Fruit fly (Drosophila melanogaster) Kc167 (cell line): ENCODE measurements around the gene CG5388.

Experiments used
- Myc ChIP-seq: fragments of >200 bp; optimal IDR thresholded peaks from 2 replicates; lab custom pipeline; 2017; ENCODE audit warnings: missing external identifiers
- Sin3A ChIP-seq: fragments of >200 bp; optimal IDR thresholded peaks from 2 replicates; lab custom pipeline; 2018; ENCODE audit warnings: missing external identifiers
- h ChIP-seq: fragments of >200 bp; optimal IDR thresholded peaks from 3 replicates; lab custom pipeline; 2018; ENCODE audit warnings: missing external identifiers
- insv ChIP-seq: fragments of >200 bp; optimal IDR thresholded peaks from 3 replicates; lab custom pipeline; 2018; ENCODE audit warnings: missing external identifiers
- psq ChIP-seq: fragments of >200 bp; optimal IDR thresholded peaks from 2 replicates; lab custom pipeline; 2017; ENCODE audit warnings: missing external identifiers
- ttk ChIP-seq: sonication (Bioruptor generic); optimal IDR thresholded peaks from 2 replicates; lab custom pipeline; 2017; ENCODE audit warnings: missing external identifiers

DNA sequence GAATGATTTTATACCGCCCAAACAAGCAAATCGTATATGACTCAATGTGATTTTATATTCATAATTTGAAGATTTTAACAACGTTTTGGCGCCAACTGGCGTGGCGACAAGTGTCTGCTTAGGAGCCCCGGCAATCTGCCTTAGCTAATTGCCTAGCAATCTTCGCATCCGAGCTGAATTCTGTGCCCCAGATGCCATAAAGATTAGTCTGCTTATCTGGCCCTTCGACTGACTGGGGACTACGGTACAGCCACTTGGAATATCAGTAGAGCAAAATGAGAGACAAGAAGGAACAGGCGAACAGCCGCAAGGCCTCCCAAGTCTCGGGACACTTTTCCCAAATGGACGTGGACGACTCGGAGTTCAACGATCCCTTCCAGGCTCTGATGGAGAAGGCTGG lies 40.0 kb downstream of the CG5388 start:
- TF ChIP-seq h (lab: Kevin White, UChicago) = no peak
- no peak for TF ChIP-seq insv (lab: Kevin White, UChicago)
- TF ChIP-seq psq (lab: Kevin White, UChicago) = no peak
- TF ChIP-seq Myc = no peak
- TF ChIP-seq Sin3A (lab: Kevin White, UChicago) = no peak
- TF ChIP-seq ttk (lab: Kevin White, UChicago) = no peak
